Worm (Caenorhabditis elegans): ENCODE data around the gene clec-174.

ce11 chrIV:3899719-3900554 lies 41.6 kb downstream of the clec-174 start, which contains the start of gene srz-62:
- TF ChIP-seq med-1 (GFP tag; optimal IDR thresholded peaks at IDR 0.05; ENCODE audit: insufficient read depth) (no peak), T22C8.4 (GFP tag; IDR thresholded peaks at IDR 0.05) (no peak), ztf-29 (GFP tag; IDR thresholded peaks at IDR 0.05) (no peak), ztf-23 (GFP tag; IDR thresholded peaks at IDR 0.05) (no peak), klf-2 (GFP tag; conservative IDR thresholded peaks at IDR 0.05) (no peak), cog-1 (tag; optimal IDR thresholded peaks at IDR 0.05) (no peak), flt-1 (GFP tag; IDR thresholded peaks at IDR 0.05) (no peak), tab-1 (GFP tag; IDR thresholded peaks at IDR 0.05) (no peak)
